Worm (Caenorhabditis elegans) whole organism, mixed stage, embryonic: ENCODE measurements around the gene K07H8.9.

Source experiments
- bed-3 ChIP-seq: fragments of 200-800 bp; sonication (Bioruptor generic); optimal IDR thresholded peaks from 3 replicates; lab custom pipeline; 2018; ENCODE audit warnings: mild to moderate bottlenecking, missing genetic modification characterization, moderate library complexity, missing compliant biosample characterization
- flh-1 ChIP-seq: fragments of 200-800 bp; sonication (Bioruptor generic); optimal IDR thresholded peaks from 2 replicates; lab custom pipeline; 2018; ENCODE audit warnings: mild to moderate bottlenecking, missing genetic modification characterization, moderate library complexity, missing compliant biosample characterization
- lsy-2 ChIP-seq: fragments of 150-350 bp; optimal IDR thresholded peaks from 2 replicates; lab custom pipeline; 2014; ENCODE audit warnings: missing biosample characterization, missing genetic modification characterization
- nhr-237 ChIP-seq: fragments of 150-350 bp; optimal IDR thresholded peaks from 2 replicates; lab custom pipeline; 2014; ENCODE audit warnings: missing biosample characterization, missing genetic modification characterization
- nhr-28 ChIP-seq: fragments of 150-350 bp; optimal IDR thresholded peaks from 2 replicates; lab custom pipeline; 2014; ENCODE audit warnings: missing biosample characterization, missing genetic modification characterization
- snpc-4 ChIP-seq: fragments of 150-350 bp; optimal IDR thresholded peaks from 2 replicates; lab custom pipeline; 2014; ENCODE audit warnings: missing biosample characterization, missing genetic modification characterization
- unc-62 ChIP-seq: fragments of 150-350 bp; optimal IDR thresholded peaks from 2 replicates; lab custom pipeline; 2014; ENCODE audit warnings: missing biosample characterization, missing genetic modification reagents, missing genetic modification characterization

ce11 chrIV:8294650-8295049 lies 8.4 kb upstream of the K07H8.9 start, which contains the start of gene tbce-1:
- TF ChIP-seq snpc-4 (no peak), nhr-237 (tag; lab: Kevin White, UChicago) (no peak), nhr-28 (tag; lab: Kevin White, UChicago) (no peak), lsy-2 (tag; lab: Kevin White, UChicago) (no peak), flh-1 (no peak), bed-3 (GFP tag; lab: Kevin White, UChicago) (no peak), unc-62 (GFP tag; lab: Kevin White, UChicago) (no peak)
